Fruit fly (Drosophila melanogaster) S2 (cell line): ENCODE measurements around the gene CG4617.

Source experiments
- CG8478 ChIP-seq: fragments of >200 bp; optimal IDR thresholded peaks from 2 replicates; lab custom pipeline; 2018
- CTCF ChIP-seq, 2 experiments: fragments of >200 bp; optimal IDR thresholded peaks; 2 replicates each; lab custom pipeline; 2018

The CG4617 gene

DNA sequence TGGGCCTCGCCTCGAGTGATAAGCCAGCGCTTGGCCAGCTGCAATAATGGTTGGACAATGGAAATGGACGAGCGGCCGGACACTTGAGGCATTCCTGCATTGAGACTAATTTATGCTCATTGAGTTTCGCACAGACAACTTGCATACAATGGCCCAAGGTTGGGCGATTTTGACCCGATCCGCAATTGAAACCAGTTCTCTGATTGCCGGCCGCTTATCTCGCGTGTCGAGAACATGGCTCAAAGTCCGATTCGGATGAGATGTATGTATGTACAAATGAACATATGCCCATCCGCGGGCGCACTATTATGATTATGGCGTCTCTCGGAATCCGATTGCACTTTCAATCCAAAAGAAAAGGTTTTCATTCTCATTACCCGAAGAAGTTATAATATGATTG is 3.6 kb downstream of the CG4617 start:
- TF ChIP-seq CTCF (optimal IDR thresholded peaks at IDR 0.05; lab: Kevin White, UChicago) (no peak), CG8478 (no peak)

DNA sequence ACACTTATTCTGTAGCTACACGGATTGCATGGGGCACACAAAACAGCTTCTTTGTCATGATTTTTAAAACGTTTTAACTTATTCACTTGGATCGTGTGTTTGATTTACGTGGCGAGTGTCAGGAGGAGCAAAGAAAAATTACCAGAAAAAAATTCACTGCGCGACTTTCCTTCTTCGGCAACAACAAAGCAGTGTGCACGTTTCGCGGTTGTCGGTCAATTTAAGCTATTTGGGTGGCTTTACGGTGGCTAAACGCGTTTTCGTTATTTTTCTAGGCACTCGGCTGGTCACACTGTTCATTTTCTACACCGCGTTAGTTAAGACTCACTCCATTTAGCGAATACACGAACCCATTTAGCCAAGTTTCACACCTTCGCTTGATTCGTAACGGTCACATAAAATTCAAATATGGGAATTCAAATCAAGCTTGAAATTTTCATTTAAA is 6.4 kb downstream of the CG4617 start, which contains the start of gene Sxl:
TSS of gene Sxl (minus strand) at position 195 of the 445 bp plus-strand sequence.
- TF ChIP-seq CTCF (optimal IDR thresholded peaks at IDR 0.05; lab: Kevin White, UChicago) (peak; percentile 50 to 69), CG8478 (no peak)

DNA sequence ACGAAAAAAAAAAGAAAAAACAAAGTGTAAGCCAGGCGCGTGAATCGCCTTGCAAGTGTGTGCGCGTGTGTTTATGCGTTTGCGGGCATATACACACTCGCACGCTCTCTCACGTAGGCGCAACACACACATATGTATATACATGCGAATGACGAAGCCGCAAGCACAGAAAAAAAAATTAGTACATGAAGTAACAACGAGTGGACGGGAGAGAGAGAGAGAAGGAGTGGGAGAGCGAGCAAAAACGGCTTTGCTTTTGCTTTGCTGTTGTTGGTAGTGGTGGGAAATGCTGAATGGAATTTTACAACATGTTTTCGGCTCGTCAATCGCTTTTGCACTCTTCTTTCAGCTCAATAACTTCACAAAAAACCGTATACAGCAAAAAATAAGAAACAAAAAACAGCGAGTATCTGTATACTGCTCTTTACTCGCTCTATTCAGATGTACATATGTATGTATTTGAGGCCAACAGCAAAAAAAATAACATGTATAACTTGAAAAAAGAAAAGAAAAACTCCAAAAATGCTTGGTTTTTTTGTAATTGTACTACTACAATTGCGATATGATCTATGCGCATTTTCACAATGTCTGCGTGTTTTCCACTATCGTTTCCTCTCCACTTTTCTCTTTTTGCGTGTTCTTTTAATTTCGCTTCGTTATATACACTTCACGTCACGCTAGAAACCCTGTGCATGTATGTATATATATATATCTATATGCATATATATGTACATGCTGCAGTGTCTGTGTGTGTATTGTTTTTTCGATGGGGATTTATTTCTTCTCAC is 7.0 kb downstream of the CG4617 start:
- TF ChIP-seq CG8478 (no peak), CTCF (optimal IDR thresholded peaks at IDR 0.05; lab: Kevin White, UChicago) (no peak)

DNA sequence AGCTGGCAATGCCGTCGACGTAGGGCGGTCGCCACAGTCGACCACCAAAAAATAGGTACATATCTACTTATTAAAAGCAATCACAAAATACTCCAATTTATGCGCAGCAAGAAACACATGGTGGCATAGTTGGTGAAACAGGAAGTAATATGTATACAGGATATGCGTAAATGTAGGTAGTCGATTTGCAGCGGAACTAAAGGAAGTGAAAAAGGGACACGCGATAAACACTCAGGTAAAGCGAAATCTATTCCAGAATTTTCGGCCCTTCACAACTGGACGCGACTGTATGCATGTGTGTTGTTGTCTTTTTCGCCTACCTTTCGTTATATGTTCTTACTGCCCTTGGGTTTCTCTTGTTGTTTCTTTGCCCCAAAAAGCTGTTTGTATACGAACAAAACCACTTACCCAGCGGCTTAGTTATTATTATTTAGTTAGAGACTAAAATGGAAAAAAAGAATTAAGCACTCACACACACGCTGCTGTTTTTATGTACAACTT is 7.7 kb downstream of the CG4617 start:
- TF ChIP-seq CG8478 (no peak), CTCF (optimal IDR thresholded peaks at IDR 0.05; lab: Kevin White, UChicago) (no peak)

DNA sequence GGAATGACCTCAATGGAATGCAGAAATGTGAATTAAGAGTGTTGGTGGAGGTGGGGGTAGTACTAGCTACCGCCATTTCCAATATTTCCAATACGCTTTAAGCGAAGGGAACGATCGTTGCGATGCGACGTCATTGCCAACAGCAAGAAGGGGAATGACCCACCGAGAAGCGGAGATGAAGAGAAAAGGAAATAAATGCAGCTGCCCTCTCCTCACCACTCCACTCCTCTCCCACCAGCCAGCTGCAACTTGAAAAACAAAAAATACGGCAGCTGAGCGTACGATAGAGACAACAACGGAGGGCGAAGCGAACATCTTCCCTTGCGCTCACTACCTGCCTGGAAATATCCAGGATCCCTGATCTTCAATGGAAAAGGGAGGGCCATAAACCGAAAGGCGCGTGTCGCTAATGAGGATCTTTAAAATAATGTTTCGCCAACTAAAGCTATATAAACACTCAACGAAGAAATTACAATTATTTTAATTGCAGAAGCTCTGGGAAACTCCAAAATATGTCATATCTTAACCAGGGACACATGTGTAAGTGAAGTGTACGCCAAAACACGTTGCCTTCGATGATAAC is 8.3 kb downstream of the CG4617 start:
- no peak for TF ChIP-seq CTCF (optimal IDR thresholded peaks at IDR 0.05; lab: Kevin White, UChicago)
- TF ChIP-seq CG8478: no peak

DNA sequence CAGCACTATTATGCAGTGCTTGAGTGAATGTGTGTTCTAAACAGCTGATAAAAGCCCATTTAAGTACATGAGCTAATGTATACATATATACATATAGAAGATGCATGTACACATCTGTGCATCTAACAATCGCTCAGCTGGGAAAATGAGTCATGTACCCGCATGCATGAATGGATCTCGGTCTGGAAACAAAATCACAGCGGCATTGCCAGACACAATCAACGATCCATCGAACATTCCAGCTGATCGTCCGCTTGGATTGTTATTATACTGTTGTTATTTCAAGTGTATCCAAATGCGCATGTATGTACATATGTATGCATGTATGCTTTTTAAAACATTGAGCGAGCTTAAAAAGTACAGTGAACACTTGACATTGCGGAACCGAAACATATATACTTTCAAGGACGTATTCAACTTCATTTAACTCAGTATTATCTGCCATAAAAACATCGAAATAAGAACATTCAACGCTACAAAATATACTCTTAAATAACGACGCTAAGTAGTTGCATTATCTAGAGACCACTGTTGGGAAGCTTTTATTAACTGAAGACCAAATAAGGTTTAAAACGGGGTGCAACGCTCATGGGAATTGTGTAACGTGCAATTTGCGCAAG is 8.9 kb downstream of the CG4617 start:
- no peak for TF ChIP-seq CG8478
- TF ChIP-seq CTCF (optimal IDR thresholded peaks at IDR 0.05; lab: Kevin White, UChicago): no peak

DNA sequence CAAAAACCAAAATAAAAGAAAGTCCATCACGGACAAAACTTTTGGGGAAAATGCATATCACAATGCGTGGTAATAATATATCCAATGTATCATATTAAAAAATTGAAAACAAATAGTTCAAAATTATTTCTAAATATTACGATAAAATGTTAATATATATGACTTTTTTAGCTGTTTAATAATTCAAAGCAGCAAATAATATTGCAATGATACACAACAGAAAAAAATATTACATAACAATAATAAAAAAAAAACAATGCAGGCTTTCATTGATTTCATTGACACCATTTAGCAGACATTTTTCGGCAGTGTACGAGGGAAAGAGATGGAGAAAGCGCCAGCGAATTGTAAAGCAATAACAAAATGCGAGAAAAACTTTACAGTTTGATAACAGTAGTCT is 9.4 kb downstream of the CG4617 start:
- no peak for TF ChIP-seq CTCF (optimal IDR thresholded peaks at IDR 0.05; lab: Kevin White, UChicago)
- no peak for TF ChIP-seq CG8478

DNA sequence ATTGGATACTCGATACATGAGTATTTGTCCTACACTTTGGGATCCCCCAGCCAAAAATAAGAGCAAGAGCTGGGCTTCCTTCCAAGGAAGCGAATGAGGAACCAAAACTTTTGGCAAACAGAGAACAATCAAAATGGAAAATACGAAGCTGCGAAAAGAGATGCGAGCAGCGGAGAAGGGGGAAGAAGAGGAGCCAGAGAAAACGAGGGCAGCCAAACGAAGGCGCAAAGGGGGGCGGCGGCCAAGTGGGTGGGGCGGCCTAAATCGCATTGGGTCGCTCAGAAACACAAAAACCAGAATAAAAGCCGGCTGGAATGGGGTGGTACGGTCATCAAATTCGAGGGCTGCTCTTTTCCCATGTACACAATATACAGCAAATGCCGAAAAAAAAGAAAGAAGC is 10.1 kb downstream of the CG4617 start:
- TF ChIP-seq CTCF (optimal IDR thresholded peaks at IDR 0.05; lab: Kevin White, UChicago) (no peak), CG8478 (no peak)

DNA sequence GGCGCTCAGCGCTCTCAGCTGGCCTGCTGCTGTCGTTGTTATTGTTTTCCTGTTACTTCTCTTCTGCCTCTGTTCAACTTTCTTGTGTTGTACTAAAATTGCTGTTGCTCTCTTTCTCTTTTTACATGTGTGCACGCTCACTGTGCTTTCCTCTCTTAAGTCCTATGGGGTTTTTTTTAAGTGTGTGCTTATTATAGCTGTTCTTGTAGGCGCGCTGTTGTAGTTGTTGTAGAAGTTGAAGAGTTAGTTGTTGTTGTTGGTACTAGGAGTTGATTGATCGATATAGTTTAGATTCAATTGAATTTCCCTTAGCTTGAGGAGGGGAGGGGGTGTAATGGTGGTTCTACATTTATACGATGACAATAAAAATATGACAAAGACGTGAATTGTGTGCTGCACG is 12.4 kb downstream of the CG4617 start:
- TF ChIP-seq CG8478 (no peak), CTCF (optimal IDR thresholded peaks at IDR 0.05; lab: Kevin White, UChicago) (no peak)

DNA sequence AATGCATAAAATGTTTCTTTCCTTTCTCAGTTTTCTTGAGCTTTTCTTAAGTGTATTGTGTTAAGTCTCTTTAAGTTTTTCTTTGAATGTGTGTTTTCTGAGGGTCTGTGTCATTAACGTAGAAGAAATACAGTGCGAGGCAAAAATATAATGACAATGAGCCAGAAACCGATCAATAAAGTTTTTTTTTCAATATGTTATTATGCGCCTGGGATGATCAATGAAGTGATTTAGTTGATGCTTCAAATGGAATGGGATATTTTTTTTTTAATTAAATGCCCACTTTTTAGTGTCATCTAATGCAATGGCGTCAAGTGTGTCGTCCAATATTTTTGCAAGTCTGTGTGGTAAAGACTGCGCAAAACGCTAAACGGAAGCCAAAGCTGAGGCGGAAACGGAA is 17.8 kb downstream of the CG4617 start:
- TF ChIP-seq CG8478: no peak
- TF ChIP-seq CTCF (optimal IDR thresholded peaks at IDR 0.05; lab: Kevin White, UChicago): no peak

DNA sequence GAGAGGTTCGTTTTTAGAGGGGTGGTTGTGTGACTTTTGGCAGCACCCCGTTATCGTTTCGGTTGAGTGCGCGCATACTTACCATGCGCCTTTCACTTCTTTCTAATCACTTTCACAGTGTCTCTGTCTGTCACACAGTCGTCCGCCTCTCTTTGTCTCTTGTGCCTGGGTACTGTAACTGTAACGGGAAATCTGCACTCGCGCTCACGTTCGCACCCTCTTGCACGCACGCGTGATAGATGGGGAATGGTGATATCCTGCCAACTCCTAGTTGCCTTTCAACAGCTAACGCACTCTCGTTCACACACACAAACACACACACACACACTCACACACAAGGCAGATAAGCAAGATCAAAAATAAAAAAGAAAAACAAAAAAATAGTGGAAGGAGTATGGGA is 21.9 kb downstream of the CG4617 start:
- TF ChIP-seq CG8478 (no peak), CTCF (optimal IDR thresholded peaks at IDR 0.05; lab: Kevin White, UChicago) (no peak)

DNA sequence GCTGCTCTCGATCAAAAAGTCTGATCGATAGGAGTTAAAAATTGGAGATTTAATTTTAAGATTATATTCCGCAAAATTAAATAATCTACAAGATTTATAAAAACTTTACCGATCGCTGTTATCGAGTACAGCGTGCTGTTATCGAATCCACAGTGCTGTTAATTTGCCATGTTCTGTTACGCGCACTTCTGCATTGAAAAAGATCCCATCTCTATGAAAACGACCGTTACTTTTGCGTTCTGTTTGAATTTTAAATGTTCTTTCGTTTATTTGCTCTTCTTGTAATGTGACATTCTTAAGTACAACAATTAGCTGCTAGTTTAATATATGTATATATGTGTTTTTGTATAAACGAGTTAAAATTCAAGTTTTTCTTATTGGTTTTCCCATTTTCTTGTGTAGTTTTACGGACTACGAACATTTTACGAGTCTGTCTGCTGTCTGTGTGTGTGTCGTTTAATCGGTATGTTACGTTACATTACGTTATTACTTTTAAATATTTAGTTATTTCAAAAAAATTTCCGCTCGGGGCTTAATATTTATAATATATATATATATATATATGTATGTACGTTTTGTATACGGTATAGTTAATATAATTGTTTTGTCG is 29.9 kb downstream of the CG4617 start:
- TF ChIP-seq CTCF (optimal IDR thresholded peaks at IDR 0.05; lab: Kevin White, UChicago): no peak
- TF ChIP-seq CG8478: no peak

DNA sequence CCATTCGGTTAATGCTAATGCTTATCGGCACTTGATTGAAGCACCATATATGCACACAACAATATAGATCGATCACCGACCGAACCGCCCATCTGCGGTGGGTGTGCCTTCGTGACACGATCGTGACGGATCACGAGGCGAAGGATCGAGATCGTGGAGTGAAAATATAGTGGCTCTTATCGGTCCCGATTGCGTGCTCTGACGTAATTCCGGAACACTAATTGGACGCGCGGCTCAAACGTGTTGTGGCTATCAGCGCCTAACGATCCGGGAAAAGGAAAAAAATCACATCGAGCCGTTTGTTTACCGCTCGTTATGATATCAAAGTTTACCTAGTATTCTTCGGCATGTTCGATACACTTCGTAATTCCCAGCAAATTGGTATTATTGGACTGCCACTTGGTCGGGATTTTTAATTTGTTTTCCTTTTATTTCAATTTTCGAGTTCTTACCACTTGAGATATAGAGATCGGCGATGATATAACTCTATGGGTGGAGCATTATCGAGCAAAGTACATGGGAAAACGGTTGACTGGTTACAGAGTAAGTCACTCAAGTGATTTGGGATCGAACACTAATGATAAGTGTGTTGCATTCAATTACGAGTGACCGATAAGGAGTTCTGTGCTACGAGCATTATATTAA is 30.9 kb downstream of the CG4617 start:
- TF ChIP-seq CG8478 (no peak), CTCF (optimal IDR thresholded peaks at IDR 0.05; lab: Kevin White, UChicago) (no peak)

DNA sequence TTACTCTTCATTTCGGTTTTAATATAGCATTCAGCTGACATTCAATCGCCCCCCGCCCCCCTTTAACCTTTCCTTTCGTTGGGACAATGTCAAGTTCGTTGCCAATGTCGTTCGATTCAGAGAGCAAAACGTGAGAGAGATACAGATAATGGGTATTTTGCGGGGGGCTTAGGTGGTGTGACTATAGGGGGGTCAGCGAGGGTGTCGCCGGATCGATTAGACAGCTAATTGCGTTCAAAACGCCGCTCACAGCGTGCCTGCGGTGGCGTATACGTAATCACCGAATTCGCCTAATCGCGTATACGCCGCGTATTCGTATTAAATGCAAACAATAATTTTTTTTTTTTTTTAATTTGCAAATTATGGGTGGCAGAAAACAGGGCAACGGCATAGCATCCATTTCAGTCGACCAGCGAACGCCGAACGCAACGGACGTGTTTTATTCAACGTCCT is 35.3 kb downstream of the CG4617 start, which contains the start of gene CG4607:
TSS of gene CG4607 (plus strand) at position 403 of the 453 bp plus-strand sequence.
- TF ChIP-seq CG8478 (no peak), CTCF (optimal IDR thresholded peaks at IDR 0.05; lab: Kevin White, UChicago) (no peak)

DNA sequence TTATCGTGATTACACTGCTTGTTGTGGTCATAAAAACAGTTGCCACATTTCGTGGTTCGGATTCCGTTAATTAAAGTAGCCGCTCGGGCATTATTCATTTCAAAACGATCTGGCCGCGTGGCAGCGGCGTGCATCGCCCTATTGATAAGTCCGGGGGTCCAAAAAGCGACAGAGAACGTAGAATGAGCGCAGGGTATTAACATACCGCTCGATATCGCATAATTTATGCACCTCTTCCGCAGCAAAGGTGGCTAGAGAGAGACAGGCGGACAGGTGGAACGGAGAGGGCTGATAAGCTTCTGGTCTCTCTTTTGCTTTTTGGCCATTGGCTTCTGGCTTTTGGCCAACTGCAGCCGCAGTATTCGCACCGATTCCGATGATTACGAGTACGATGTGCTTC is 36.2 kb downstream of the CG4617 start:
- no peak for TF ChIP-seq CG8478
- TF ChIP-seq CTCF (optimal IDR thresholded peaks at IDR 0.05; lab: Kevin White, UChicago): no peak
